Worm (Caenorhabditis elegans) whole organism, late embryonic: Measurements from ENCODE around the gene srw-6.

Experiments used
- ahr-1 ChIP-seq: sonication (generic microtip); optimal IDR thresholded peaks from 2 replicates; lab custom pipeline; 2016; ENCODE audit warnings: missing genetic modification characterization, missing compliant biosample characterization
- ama-1 ChIP-seq: fragments of 150-350 bp; optimal IDR thresholded peaks from 2 replicates; lab custom pipeline; 2014
- ceh-2 ChIP-seq: sonication (generic microtip); optimal IDR thresholded peaks from 2 replicates; lab custom pipeline; 2016; ENCODE audit warnings: missing genotype, missing genetic modification characterization, missing compliant biosample characterization
- ceh-34 ChIP-seq: sonication (generic microtip); optimal IDR thresholded peaks from 2 replicates; lab custom pipeline; 2016; ENCODE audit warnings: mild to moderate bottlenecking, missing genetic modification characterization, missing compliant biosample characterization
- ceh-48 ChIP-seq: sonication (generic microtip); optimal IDR thresholded peaks from 2 replicates; lab custom pipeline; 2016; ENCODE audit warnings: missing genetic modification characterization, inconsistent platforms, missing compliant biosample characterization
- pqm-1 ChIP-seq: sonication (generic microtip); optimal IDR thresholded peaks from 2 replicates; lab custom pipeline; 2016; ENCODE audit warnings: missing genetic modification characterization, missing compliant biosample characterization
- sox-4 ChIP-seq: sonication (generic microtip); optimal IDR thresholded peaks from 2 replicates; lab custom pipeline; 2017; ENCODE audit warnings: mild to moderate bottlenecking, missing genetic modification characterization, inconsistent platforms, missing compliant biosample characterization
- ttx-3 ChIP-seq: sonication (generic microtip); optimal IDR thresholded peaks from 2 replicates; lab custom pipeline; 2016; ENCODE audit warnings: missing genetic modification reagents, missing genetic modification characterization, missing compliant biosample characterization

DNA sequence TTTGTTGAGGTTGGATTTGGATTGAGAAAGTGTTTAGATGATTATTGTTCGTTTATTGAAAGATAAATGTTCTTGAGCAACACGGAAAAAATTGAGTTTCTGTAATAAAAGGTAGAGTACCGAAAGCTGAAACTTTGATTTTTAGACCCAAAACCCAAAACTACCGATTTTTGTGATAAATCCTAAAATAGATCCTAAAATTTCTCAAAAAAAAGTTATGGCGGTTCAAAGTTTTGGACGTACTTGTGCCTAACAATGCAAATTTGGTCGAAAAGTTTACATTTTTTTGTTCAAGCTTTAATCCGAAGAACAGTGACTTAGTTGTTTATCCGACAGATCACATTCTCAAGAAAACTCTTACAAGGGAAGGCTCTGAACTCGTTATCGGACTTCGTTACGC is 38.8 kb downstream of the srw-6 start, which contains the start of gene nhr-185:
- TF ChIP-seq ttx-3 (tag; lab: Kevin White, UChicago) (no peak), pqm-1 (tag; lab: Kevin White, UChicago) (no peak), ama-1 (lab: Kevin White, UChicago) (no peak), sox-4 (tag; lab: Kevin White, UChicago) (no peak), ceh-34 (tag; lab: Kevin White, UChicago) (no peak), ahr-1 (no peak), ceh-2 (tag; lab: Kevin White, UChicago) (no peak), ceh-48 (no peak)
